Worm (Caenorhabditis elegans): Measurements from ENCODE around the gene F54D11.4.
A peak's percentile ranks its signal among the peaks of the same experiment; 100 is the strongest.

Gene F54D11.4

ce11 chrV:4647857-4648256, 31.9 kb downstream of the F54D11.4 start, which contains the start of gene F41F3.3:
Gene F41F3.3, minus strand, starts transcription at chrV:4648239.
- no peak for TF ChIP-seq madf-8 (GFP tag; conservative IDR thresholded peaks at IDR 0.05)
- TF ChIP-seq repo-1 (tag; optimal IDR thresholded peaks at IDR 0.05), result peak; percentile 24
- TF ChIP-seq attf-3 (GFP tag; conservative IDR thresholded peaks at IDR 0.05), result no peak
- no peak for TF ChIP-seq Y67H2A.10 (GFP tag; conservative IDR thresholded peaks at IDR 0.05)
- TF ChIP-seq lin-40 (tag; optimal IDR thresholded peaks at IDR 0.05), result no peak
- no peak for TF ChIP-seq lsl-1 (GFP tag; optimal IDR thresholded peaks at IDR 0.05)
- no peak for TF ChIP-seq lin-35 (GFP tag; optimal IDR thresholded peaks at IDR 0.05)
- no peak for TF ChIP-seq F23B12.7 (tag; optimal IDR thresholded peaks at IDR 0.05; ENCODE audit: insufficient read depth)
- peak; percentile 10 for TF ChIP-seq ceh-27 (GFP tag; optimal IDR thresholded peaks at IDR 0.05)
- peak; percentile 33 for TF ChIP-seq chd-7 (tag; optimal IDR thresholded peaks at IDR 0.05)
- TF ChIP-seq dpl-1 (GFP tag; optimal IDR thresholded peaks at IDR 0.05), result no peak
- no peak for TF ChIP-seq tbx-9 (tag; optimal IDR thresholded peaks at IDR 0.05; ENCODE audit: borderline replicate concordance)
- no peak for TF ChIP-seq ztf-25 (GFP tag; IDR thresholded peaks at IDR 0.05)
- no peak for TF ChIP-seq B0035.1 (tag; optimal IDR thresholded peaks at IDR 0.05)
- no peak for TF ChIP-seq ceh-91 (GFP tag; IDR thresholded peaks at IDR 0.05)
- no peak for TF ChIP-seq ztf-28 (GFP tag; IDR thresholded peaks at IDR 0.05)
- TF ChIP-seq mxl-1 (tag; optimal IDR thresholded peaks at IDR 0.05), result no peak
- TF ChIP-seq zim-3 (tag; optimal IDR thresholded peaks at IDR 0.05), result no peak
- no peak for TF ChIP-seq nhr-80 (tag; optimal IDR thresholded peaks at IDR 0.05)
- TF ChIP-seq madf-10 (tag; optimal IDR thresholded peaks at IDR 0.05), result no peak
- TF ChIP-seq B0019.2 (GFP tag; conservative IDR thresholded peaks at IDR 0.05), result 0 out of 2 replicates have a peak, but pooled peaks have one; percentile 11
- TF ChIP-seq madf-3 (GFP tag; IDR thresholded peaks at IDR 0.05), result 0 out of 2 replicates have a peak, but pooled peaks have one; percentile 4
- TF ChIP-seq unc-62 (GFP tag; optimal IDR thresholded peaks at IDR 0.05), result no peak
- peak; percentile 97 for TF ChIP-seq zfh-2 (GFP tag; conservative IDR thresholded peaks at IDR 0.05)
- no peak for TF ChIP-seq snpc-3.4 (tag; optimal IDR thresholded peaks at IDR 0.05)
- 0 out of 2 replicates have a peak, but pooled peaks have one; percentile 24 for TF ChIP-seq ekl-4 (GFP tag; IDR thresholded peaks at IDR 0.05)
- no peak for TF ChIP-seq bed-1 (GFP tag; IDR thresholded peaks at IDR 0.05)
- TF ChIP-seq F57A8.1 (GFP tag; optimal IDR thresholded peaks at IDR 0.05), result no peak
- TF ChIP-seq athp-1 (tag; optimal IDR thresholded peaks at IDR 0.05), result no peak
- TF ChIP-seq mcd-1 (GFP tag; IDR thresholded peaks at IDR 0.05), result no peak; the same call in 1 of the 2 replicates
- TF ChIP-seq hrde-1 (tag; optimal IDR thresholded peaks at IDR 0.05; ENCODE audit: borderline replicate concordance), result no peak
- peak; percentile 97 for TF ChIP-seq egrh-3 (GFP tag; IDR thresholded peaks at IDR 0.05)
- TF ChIP-seq ztf-22 (GFP tag; optimal IDR thresholded peaks at IDR 0.05), result peak; percentile 4
- TF ChIP-seq F39B2.1 (GFP tag; IDR thresholded peaks at IDR 0.05), result no peak
- TF ChIP-seq die-1 (tag; optimal IDR thresholded peaks at IDR 0.05), result no peak
- TF ChIP-seq ama-1 (optimal IDR thresholded peaks at IDR 0.05), result no peak
- no peak for TF ChIP-seq ama-1 (GFP tag; optimal IDR thresholded peaks at IDR 0.05)
- TF ChIP-seq attf-5 (GFP tag; optimal IDR thresholded peaks at IDR 0.05), result peak; percentile 16
- TF ChIP-seq aptf-3 (GFP tag; IDR thresholded peaks at IDR 0.05), result no peak
- TF ChIP-seq sptf-2 (GFP tag; optimal IDR thresholded peaks at IDR 0.05), result no peak
- no peak for TF ChIP-seq lsy-27 (tag; optimal IDR thresholded peaks at IDR 0.05; ENCODE audit: borderline replicate concordance, insufficient read depth)
- TF ChIP-seq hmg-20 (GFP tag; IDR thresholded peaks at IDR 0.05), result no peak
- no peak for TF ChIP-seq egl-18 (GFP tag; IDR thresholded peaks at IDR 0.05)
- TF ChIP-seq ztf-6 (GFP tag; IDR thresholded peaks at IDR 0.05), result no peak
- TF ChIP-seq F52B5.7 (tag; optimal IDR thresholded peaks at IDR 0.05), result peak; percentile 65
- no peak for TF ChIP-seq let-607 (tag; optimal IDR thresholded peaks at IDR 0.05)
- no peak for TF ChIP-seq Y95B8A.8 (GFP tag; IDR thresholded peaks at IDR 0.05)
- TF ChIP-seq ztf-3 (GFP tag; optimal IDR thresholded peaks at IDR 0.05), result no peak

Data from whole organism, young adult.